Worm (Caenorhabditis elegans) whole organism, L4 larva: ENCODE data around the gene Y65A5A.1.

Source experiments
- daf-8 ChIP-seq: fragments of 200-800 bp; sonication (Bioruptor generic); IDR thresholded peaks from 2 replicates; pipeline ENCODE4 v1.3.6; 2022; ENCODE audit warnings: missing genetic modification characterization, missing compliant biosample characterization
- egl-43 ChIP-seq: fragments of 200-800 bp; sonication (Bioruptor generic); IDR thresholded peaks from 2 replicates; pipeline ENCODE4 v1.3.6; 2022; ENCODE audit warnings: missing genetic modification reagents, missing genetic modification characterization, missing compliant biosample characterization
- fos-1 ChIP-seq: fragments of 150-350 bp; optimal IDR thresholded peaks from 2 replicates; lab custom pipeline; 2014; ENCODE audit warnings: missing biosample characterization, missing genetic modification characterization
- nhr-11 ChIP-seq: fragments of 150-350 bp; optimal IDR thresholded peaks from 2 replicates; lab custom pipeline; 2014; ENCODE audit warnings: missing biosample characterization, missing genetic modification characterization
- pha-4 ChIP-seq, 2 experiments: fragments of 150-350 bp in 1 of 2; fragments of 200-800 bp in 1 of 2; sonication (Bioruptor generic) in 1 of 2; IDR thresholded peaks in 1 of 2; optimal IDR thresholded peaks in 1 of 2; 2 replicates each; pipeline versions ENCODE4 v1.3.6 to Lab custom; 2014 to 2022; ENCODE audit warnings: missing genetic modification characterization in 2 of 2, missing genetic modification reagents in 2 of 2, missing biosample characterization in 1 of 2, missing compliant biosample characterization in 1 of 2
- set-16 ChIP-seq: fragments of 200-800 bp; sonication (Bioruptor generic); IDR thresholded peaks from 2 replicates; pipeline ENCODE4 v1.3.6; 2022; ENCODE audit warnings: missing genetic modification reagents, missing genetic modification characterization, missing compliant biosample characterization

DNA sequence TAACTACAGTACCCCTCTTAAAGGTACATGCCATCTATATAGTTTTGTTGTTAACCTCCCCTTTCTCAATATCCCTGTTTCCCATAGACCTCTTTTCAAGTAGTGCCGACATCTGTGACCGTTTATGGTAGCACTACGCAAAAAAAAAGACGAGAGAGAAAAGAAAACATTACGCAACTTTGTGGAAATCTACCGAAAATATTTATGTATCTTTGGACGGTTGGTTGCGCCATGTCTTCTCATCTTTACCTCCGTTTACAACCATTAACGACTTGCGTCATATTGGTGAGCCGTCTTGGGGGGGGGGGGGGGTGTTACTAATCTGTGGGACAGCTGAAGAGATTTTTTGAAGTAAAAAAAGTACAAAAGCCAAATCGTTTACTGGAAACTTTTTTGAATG, 8.2 kb downstream of the Y65A5A.1 start:
- TF ChIP-seq egl-43 (GFP tag; lab: Robert Waterston, UW) (no peak), set-16 (GFP tag; lab: Robert Waterston, UW) (no peak), nhr-11 (tag; lab: Kevin White, UChicago) (no peak), pha-4 (GFP tag; IDR thresholded peaks at IDR 0.05; lab: Robert Waterston, UW) (no peak), pha-4 (tag; optimal IDR thresholded peaks at IDR 0.05; lab: Kevin White, UChicago) (no peak), fos-1 (tag; lab: Kevin White, UChicago) (no peak), daf-8 (GFP tag; lab: Robert Waterston, UW) (no peak)
